Worm (Caenorhabditis elegans): ENCODE results near the gene F21A3.3.
A peak's percentile ranks its signal among the peaks of the same experiment; 100 is the strongest.

F21A3.3 gene

ce11 chrV:15553869-15554268 lies 36.4 kb downstream of the F21A3.3 start:
- TF ChIP-seq gmeb-1 (tag; optimal IDR thresholded peaks at IDR 0.05) (peak; percentile 20), Y55F3AM.14 (GFP tag; optimal IDR thresholded peaks at IDR 0.05) (no peak), elt-3 (tag; optimal IDR thresholded peaks at IDR 0.05) (no peak), elt-1 (tag; optimal IDR thresholded peaks at IDR 0.05) (no peak), ceh-16 (tag; optimal IDR thresholded peaks at IDR 0.05) (no peak), snpc-4 (tag; optimal IDR thresholded peaks at IDR 0.05) (no peak), sma-3 (GFP tag; optimal IDR thresholded peaks at IDR 0.05) (no peak), ztf-4 (tag; optimal IDR thresholded peaks at IDR 0.05) (no peak), ztf-1 (GFP tag; conservative IDR thresholded peaks at IDR 0.05) (no peak), unc-62 (GFP tag; optimal IDR thresholded peaks at IDR 0.05) (no peak), nhr-10 (tag; optimal IDR thresholded peaks at IDR 0.05) (no peak), mbf-1 (tag; optimal IDR thresholded peaks at IDR 0.05) (no peak), lsy-2 (tag; optimal IDR thresholded peaks at IDR 0.05) (peak in 1 of 2 experiments; percentile 20), unc-55 (GFP tag; optimal IDR thresholded peaks at IDR 0.05) (peak; percentile 26), blmp-1 (tag; optimal IDR thresholded peaks at IDR 0.05; ENCODE audit: insufficient read depth) (no peak), R02D3.7 (tag; optimal IDR thresholded peaks at IDR 0.05) (no peak), unc-39 (tag; optimal IDR thresholded peaks at IDR 0.05) (no peak), nhr-237 (tag; optimal IDR thresholded peaks at IDR 0.05) (no peak), sma-9 (GFP tag; optimal IDR thresholded peaks at IDR 0.05) (peak; percentile 3), sma-9 (tag; optimal IDR thresholded peaks at IDR 0.05) (no peak), ztf-11 (tag; optimal IDR thresholded peaks at IDR 0.05) (no peak), fos-1 (tag; optimal IDR thresholded peaks at IDR 0.05) (no peak), mdl-1 (tag; optimal IDR thresholded peaks at IDR 0.05) (no peak), nhr-6 (tag; optimal IDR thresholded peaks at IDR 0.05) (no peak), ama-1 (optimal IDR thresholded peaks at IDR 0.05) (no peak), ZK546.5 (tag; optimal IDR thresholded peaks at IDR 0.05) (no peak), ceh-82 (tag; optimal IDR thresholded peaks at IDR 0.05) (no peak), nhr-21 (tag; optimal IDR thresholded peaks at IDR 0.05) (no peak), lin-39 (tag; optimal IDR thresholded peaks at IDR 0.05) (no peak), alr-1 (tag; optimal IDR thresholded peaks at IDR 0.05) (no peak), aly-2 (tag; optimal IDR thresholded peaks at IDR 0.05) (no peak), zag-1 (tag; optimal IDR thresholded peaks at IDR 0.05) (no peak), sem-4 (tag; optimal IDR thresholded peaks at IDR 0.05) (no peak), nhr-77 (tag; optimal IDR thresholded peaks at IDR 0.05) (no peak), nhr-129 (tag; optimal IDR thresholded peaks at IDR 0.05) (peak; percentile 55), nhr-23 (tag; optimal IDR thresholded peaks at IDR 0.05) (no peak), lin-13 (GFP tag; optimal IDR thresholded peaks at IDR 0.05) (no peak), crh-2 (tag; optimal IDR thresholded peaks at IDR 0.05) (peak; percentile 37)

ce11 chrV:15559047-15559446 lies 41.5 kb downstream of the F21A3.3 start, which contains the start of gene acr-18:
Gene acr-18 (minus strand): TSS chrV:15559147.
- no peak for TF ChIP-seq elt-3 (tag; optimal IDR thresholded peaks at IDR 0.05)
- TF ChIP-seq nhr-11 (tag; optimal IDR thresholded peaks at IDR 0.05): no peak
- TF ChIP-seq blmp-1 (tag; optimal IDR thresholded peaks at IDR 0.05; ENCODE audit: insufficient read depth): no peak
- TF ChIP-seq lin-39 (tag; optimal IDR thresholded peaks at IDR 0.05): no peak
- no peak for TF ChIP-seq C34F6.9 (tag; optimal IDR thresholded peaks at IDR 0.05)
- no peak for TF ChIP-seq zag-1 (tag; optimal IDR thresholded peaks at IDR 0.05)
- no peak for TF ChIP-seq dmd-4 (tag; optimal IDR thresholded peaks at IDR 0.05)
- no peak for TF ChIP-seq fos-1 (tag; optimal IDR thresholded peaks at IDR 0.05)
- TF ChIP-seq mbf-1 (tag; optimal IDR thresholded peaks at IDR 0.05): no peak
- TF ChIP-seq gmeb-1 (tag; optimal IDR thresholded peaks at IDR 0.05): no peak
- TF ChIP-seq unc-62 (GFP tag; optimal IDR thresholded peaks at IDR 0.05): no peak
- TF ChIP-seq alr-1 (tag; optimal IDR thresholded peaks at IDR 0.05): no peak
- no peak for TF ChIP-seq lin-11 (tag; optimal IDR thresholded peaks at IDR 0.05)
- no peak for TF ChIP-seq ztf-4 (tag; optimal IDR thresholded peaks at IDR 0.05)
- no peak for TF ChIP-seq aly-2 (tag; optimal IDR thresholded peaks at IDR 0.05)
- TF ChIP-seq ama-1 (optimal IDR thresholded peaks at IDR 0.05): no peak
- TF ChIP-seq mdl-1 (tag; optimal IDR thresholded peaks at IDR 0.05): no peak
- no peak for TF ChIP-seq nhr-23 (tag; optimal IDR thresholded peaks at IDR 0.05)
- TF ChIP-seq nhr-10 (tag; optimal IDR thresholded peaks at IDR 0.05): no peak
- no peak for TF ChIP-seq skn-1 (tag; optimal IDR thresholded peaks at IDR 0.05)

Data from whole organism, L2 larva.